Worm (Caenorhabditis elegans) whole organism, early embryonic: ENCODE data around the gene bmk-1.

Experiments used
- B0310.2 ChIP-seq: sonication (generic microtip); optimal IDR thresholded peaks from 2 replicates; lab custom pipeline; 2016; ENCODE audit warnings: mild to moderate bottlenecking, missing genetic modification characterization, missing compliant biosample characterization
- aly-1 ChIP-seq: sonication (generic microtip); optimal IDR thresholded peaks from 2 replicates; lab custom pipeline; 2016; ENCODE audit warnings: missing genetic modification characterization, missing compliant biosample characterization
- ama-1 ChIP-seq: fragments of 150-350 bp; optimal IDR thresholded peaks from 2 replicates; lab custom pipeline; 2014
- ceh-36 ChIP-seq: sonication (generic microtip); optimal IDR thresholded peaks from 2 replicates; lab custom pipeline; 2016; ENCODE audit warnings: missing genetic modification characterization, inconsistent platforms, missing compliant biosample characterization
- flt-1 ChIP-seq: fragments of 200-800 bp; sonication (Bioruptor generic); IDR thresholded peaks from 2 replicates; pipeline ENCODE4 v1.3.6; 2022; ENCODE audit warnings: missing genetic modification characterization, missing compliant biosample characterization
- hmbx-1 ChIP-seq: sonication (generic microtip); optimal IDR thresholded peaks from 2 replicates; lab custom pipeline; 2016; ENCODE audit warnings: mild to moderate bottlenecking, missing genetic modification characterization, missing compliant biosample characterization
- hmg-4 ChIP-seq: fragments of 200-800 bp; sonication (Bioruptor generic); optimal IDR thresholded peaks from 2 replicates; lab custom pipeline; 2018; ENCODE audit warnings: mild to moderate bottlenecking, missing genetic modification characterization, missing compliant biosample characterization
- hnd-1 ChIP-seq: sonication (generic microtip); optimal IDR thresholded peaks from 2 replicates; lab custom pipeline; 2016; ENCODE audit warnings: missing genetic modification characterization, missing compliant biosample characterization
- pes-1 ChIP-seq: fragments of 200-800 bp; sonication (Bioruptor generic); IDR thresholded peaks from 2 replicates; pipeline ENCODE4 v1.3.6; 2022; ENCODE audit warnings: missing genetic modification reagents, missing genetic modification characterization, missing compliant biosample characterization
- scrt-1 ChIP-seq: fragments of 200-800 bp; sonication (Bioruptor generic); IDR thresholded peaks from 2 replicates; pipeline ENCODE4 v1.3.6; 2022; ENCODE audit warnings: missing genetic modification characterization, missing compliant biosample characterization
- sea-1 ChIP-seq: fragments of 200-800 bp; sonication (Bioruptor generic); conservative IDR thresholded peaks from 2 replicates; pipeline ENCODE4 v1.3.6; 2022; ENCODE audit warnings: missing genetic modification characterization, missing compliant biosample characterization
- tbx-11 ChIP-seq: fragments of 200-800 bp; sonication (Bioruptor generic); IDR thresholded peaks from 2 replicates; pipeline ENCODE4 v1.3.6; 2022; ENCODE audit warnings: missing genetic modification characterization, missing compliant biosample characterization
- tbx-37 ChIP-seq: fragments of 200-800 bp; sonication (Bioruptor generic); conservative IDR thresholded peaks from 2 replicates; pipeline ENCODE4 v1.3.6; 2022; ENCODE audit warnings: missing genetic modification reagents, missing genetic modification characterization, missing compliant biosample characterization
- tra-4 ChIP-seq: sonication (generic microtip); optimal IDR thresholded peaks from 2 replicates; lab custom pipeline; 2017; ENCODE audit warnings: missing genetic modification characterization, missing compliant biosample characterization

- TF ChIP-seq hmbx-1 (tag; lab: Kevin White, UChicago): no peak
- TF ChIP-seq aly-1 (tag; lab: Kevin White, UChicago): no peak
- TF ChIP-seq hnd-1 (tag; lab: Kevin White, UChicago): no peak
- no peak for TF ChIP-seq ama-1 (lab: Kevin White, UChicago)
- no peak for TF ChIP-seq pes-1 (GFP tag; lab: Robert Waterston, UW)
- no peak for TF ChIP-seq scrt-1 (GFP tag; lab: Robert Waterston, UW)
- TF ChIP-seq ceh-36: no peak
- no peak for TF ChIP-seq tbx-11 (GFP tag; lab: Robert Waterston, UW)
- no peak for TF ChIP-seq tra-4 (tag; lab: Kevin White, UChicago)
- no peak for TF ChIP-seq sea-1 (GFP tag; lab: Robert Waterston, UW)
- no peak for TF ChIP-seq flt-1 (GFP tag; lab: Robert Waterston, UW)
- TF ChIP-seq tbx-37 (GFP tag; lab: Robert Waterston, UW): no peak
- no peak for TF ChIP-seq hmg-4
- no peak for TF ChIP-seq B0310.2 (tag; lab: Kevin White, UChicago)
Measured at ce11 chrV:14496446-14496845, 39.7 kb upstream of the bmk-1 start.
